Worm (Caenorhabditis elegans) whole organism, L2 larva: Measurements from ENCODE around the gene oac-55.

Experiments
- R02D3.7 ChIP-seq: fragments of 150-350 bp; optimal IDR thresholded peaks from 2 replicates; lab custom pipeline; 2014; ENCODE audit warnings: missing biosample characterization, missing genetic modification characterization
- ceh-82 ChIP-seq: fragments of 150-350 bp; optimal IDR thresholded peaks from 2 replicates; lab custom pipeline; 2014; ENCODE audit warnings: missing biosample characterization, missing genetic modification characterization
- elt-3 ChIP-seq: sonication (generic microtip); optimal IDR thresholded peaks from 2 replicates; lab custom pipeline; 2017; ENCODE audit warnings: missing biosample characterization, missing genetic modification characterization
- nhr-6 ChIP-seq: fragments of 150-350 bp; optimal IDR thresholded peaks from 2 replicates; lab custom pipeline; 2014; ENCODE audit warnings: missing biosample characterization, missing genetic modification characterization
- sma-9 ChIP-seq, 2 experiments: fragments of 150-350 bp in 1 of 2; sonication (generic microtip) in 1 of 2; optimal IDR thresholded peaks; 2 replicates each; lab custom pipeline; 2014 to 2016; ENCODE audit warnings: missing genetic modification characterization in 2 of 2, mild to moderate bottlenecking in 1 of 2, missing biosample characterization in 1 of 2, missing compliant biosample characterization in 1 of 2, missing genetic modification reagents in 1 of 2, moderate library complexity in 1 of 2
- zag-1 ChIP-seq: fragments of 150-350 bp; optimal IDR thresholded peaks from 2 replicates; lab custom pipeline; 2014; ENCODE audit warnings: missing biosample characterization, missing genetic modification characterization
- ztf-4 ChIP-seq: fragments of 150-350 bp; optimal IDR thresholded peaks from 2 replicates; lab custom pipeline; 2014; ENCODE audit warnings: missing biosample characterization, missing genetic modification characterization

- TF ChIP-seq nhr-6 (tag; lab: Kevin White, UChicago), result no peak
- no peak for TF ChIP-seq ceh-82 (tag; lab: Kevin White, UChicago)
- no peak for TF ChIP-seq zag-1
- TF ChIP-seq elt-3 (tag; lab: Kevin White, UChicago), result no peak
- TF ChIP-seq sma-9 (GFP tag; optimal IDR thresholded peaks at IDR 0.05; lab: Kevin White, UChicago), result no peak
- no peak for TF ChIP-seq sma-9 (tag; optimal IDR thresholded peaks at IDR 0.05; lab: Kevin White, UChicago)
- TF ChIP-seq ztf-4 (tag; lab: Kevin White, UChicago), result no peak
- no peak for TF ChIP-seq R02D3.7
Measured at ce11 chrV:3814009-3814408, 53.1 kb downstream of the oac-55 start.
